Worm (Caenorhabditis elegans): ENCODE measurements around the gene C05G5.7.

DNA sequence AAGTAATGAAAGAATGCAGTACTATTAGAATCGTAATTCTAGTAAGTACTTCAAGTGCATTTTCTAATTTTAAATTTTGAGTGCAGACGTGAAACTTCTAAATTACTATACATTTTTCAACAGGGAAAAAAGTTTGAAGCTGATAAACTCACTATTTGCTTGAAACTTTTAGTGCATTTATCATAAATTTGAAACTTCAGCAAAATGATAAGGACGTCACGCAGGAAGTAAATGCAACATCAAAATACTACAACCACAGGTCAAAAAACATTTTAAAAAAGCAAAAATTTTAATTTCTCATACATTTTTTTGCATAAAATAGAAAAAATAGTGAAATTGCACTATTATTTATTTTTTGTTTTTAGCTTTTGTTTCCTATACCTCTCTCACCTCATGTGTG, 4.1 kb downstream of the C05G5.7 start:
- TF ChIP-seq tbx-7 (tag; optimal IDR thresholded peaks at IDR 0.05) (no peak), ceh-9 (tag; optimal IDR thresholded peaks at IDR 0.05) (no peak), C38D4.7 (GFP tag; optimal IDR thresholded peaks at IDR 0.05) (no peak), ama-1 (optimal IDR thresholded peaks at IDR 0.05) (no peak), unc-3 (GFP tag; conservative IDR thresholded peaks at IDR 0.05) (no peak), unc-3 (tag; optimal IDR thresholded peaks at IDR 0.05) (no peak), elt-2 (tag; optimal IDR thresholded peaks at IDR 0.05) (no peak), tbx-2 (tag; optimal IDR thresholded peaks at IDR 0.05) (no peak), dmd-4 (tag; optimal IDR thresholded peaks at IDR 0.05; ENCODE audit: borderline replicate concordance) (no peak), fkh-10 (GFP tag; optimal IDR thresholded peaks at IDR 0.05) (no peak), pqm-1 (tag; optimal IDR thresholded peaks at IDR 0.05) (no peak), ceh-22 (tag; optimal IDR thresholded peaks at IDR 0.05) (no peak)

All from whole organism, late embryonic.